Fruit fly (Drosophila melanogaster) Kc167 (cell line): ENCODE data around the gene CG10866.

Experiments used
- Myc ChIP-seq: fragments of >200 bp; optimal IDR thresholded peaks from 2 replicates; lab custom pipeline; 2017; ENCODE audit warnings: missing external identifiers
- Sin3A ChIP-seq: fragments of >200 bp; optimal IDR thresholded peaks from 2 replicates; lab custom pipeline; 2018; ENCODE audit warnings: missing external identifiers
- h ChIP-seq: fragments of >200 bp; optimal IDR thresholded peaks from 3 replicates; lab custom pipeline; 2018; ENCODE audit warnings: missing external identifiers
- insv ChIP-seq: fragments of >200 bp; optimal IDR thresholded peaks from 3 replicates; lab custom pipeline; 2018; ENCODE audit warnings: missing external identifiers
- psq ChIP-seq: fragments of >200 bp; optimal IDR thresholded peaks from 2 replicates; lab custom pipeline; 2017; ENCODE audit warnings: missing external identifiers
- ttk ChIP-seq: sonication (Bioruptor generic); optimal IDR thresholded peaks from 2 replicates; lab custom pipeline; 2017; ENCODE audit warnings: missing external identifiers

CG10866 gene

dm6 chr3L:3937806-3938205, at the start of gene CG10866:
Gene CG10866 (minus strand): TSS chr3L:3937992.
- TF ChIP-seq Sin3A (no peak), h (no peak), insv (lab: Kevin White, UChicago) (no peak), psq (lab: Kevin White, UChicago) (no peak), ttk (lab: Kevin White, UChicago) (no peak), Myc (lab: Kevin White, UChicago) (no peak)

- TF ChIP-seq Myc (lab: Kevin White, UChicago), result no peak
- TF ChIP-seq Sin3A, result no peak
- no peak for TF ChIP-seq insv (lab: Kevin White, UChicago)
- no peak for TF ChIP-seq ttk (lab: Kevin White, UChicago)
- TF ChIP-seq h, result no peak
- no peak for TF ChIP-seq psq (lab: Kevin White, UChicago)
These were observed 45.7 kb upstream of the CG10866 start, which contains the start of gene scrt for dm6 chr3L:3983466-3983946. Gene scrt (plus strand): TSS chr3L:3983896.

DNA sequence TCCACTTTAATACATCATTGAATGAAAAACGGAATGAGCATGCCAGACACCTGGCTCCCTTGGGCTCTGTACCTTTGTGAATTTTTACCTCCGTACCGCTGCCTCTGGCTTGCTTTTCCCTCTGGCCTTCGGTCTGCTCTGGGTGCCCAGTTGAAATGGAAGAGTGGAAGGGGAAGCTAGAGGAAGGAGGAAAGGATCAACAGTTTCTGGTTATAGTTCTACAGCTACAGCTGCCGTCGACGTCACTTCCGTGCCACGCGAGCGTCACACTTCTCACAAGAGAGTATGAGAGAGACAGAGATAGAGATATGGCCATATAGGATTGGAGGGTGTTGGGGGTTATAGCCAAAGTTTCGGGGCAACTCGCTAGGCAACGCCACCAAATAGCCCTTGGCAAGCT, 42.2 kb upstream of the CG10866 start:
- TF ChIP-seq psq (lab: Kevin White, UChicago) (no peak), insv (lab: Kevin White, UChicago) (no peak), Sin3A (no peak), h (no peak), ttk (lab: Kevin White, UChicago) (no peak), Myc (lab: Kevin White, UChicago) (no peak)

- TF ChIP-seq psq (lab: Kevin White, UChicago) (no peak), insv (lab: Kevin White, UChicago) (no peak), Myc (lab: Kevin White, UChicago) (no peak), Sin3A (no peak), h (no peak), ttk (lab: Kevin White, UChicago) (no peak)
These were observed 41.1 kb upstream of the CG10866 start for dm6 chr3L:3978762-3979516.

dm6 chr3L:3977622-3978355, 40.0 kb upstream of the CG10866 start:
- no peak for TF ChIP-seq Myc (lab: Kevin White, UChicago)
- TF ChIP-seq h, result no peak
- no peak for TF ChIP-seq ttk (lab: Kevin White, UChicago)
- TF ChIP-seq Sin3A, result no peak
- no peak for TF ChIP-seq insv (lab: Kevin White, UChicago)
- TF ChIP-seq psq (lab: Kevin White, UChicago), result no peak

DNA sequence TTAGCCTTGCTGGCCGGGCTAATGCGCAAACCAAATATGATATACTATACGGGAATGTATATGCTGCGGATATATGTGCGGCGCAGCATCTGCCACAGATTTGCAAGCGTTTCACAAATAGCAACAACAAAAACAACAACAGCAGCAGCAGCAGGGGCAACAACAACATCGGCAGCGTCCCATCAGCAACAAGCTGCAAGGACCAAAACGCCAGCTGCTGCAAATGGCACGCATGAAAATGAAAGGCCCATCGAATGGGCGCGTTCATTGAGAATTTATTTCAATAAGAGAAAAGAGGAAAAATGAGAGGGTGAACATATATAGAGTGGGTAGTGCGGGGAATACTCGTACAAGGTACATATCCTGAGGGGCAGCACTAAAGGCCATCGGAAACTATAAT, 38.6 kb upstream of the CG10866 start:
- TF ChIP-seq Sin3A, result no peak
- no peak for TF ChIP-seq ttk (lab: Kevin White, UChicago)
- TF ChIP-seq h, result no peak
- no peak for TF ChIP-seq psq (lab: Kevin White, UChicago)
- TF ChIP-seq Myc (lab: Kevin White, UChicago), result no peak
- no peak for TF ChIP-seq insv (lab: Kevin White, UChicago)

dm6 chr3L:3972599-3972998, 34.8 kb upstream of the CG10866 start, which contains the start of gene CG43915:
Gene CG43915 (plus strand): TSS chr3L:3972899.
- TF ChIP-seq psq (lab: Kevin White, UChicago) (no peak), ttk (lab: Kevin White, UChicago) (no peak), h (no peak), Myc (lab: Kevin White, UChicago) (no peak), insv (lab: Kevin White, UChicago) (no peak), Sin3A (no peak)

DNA sequence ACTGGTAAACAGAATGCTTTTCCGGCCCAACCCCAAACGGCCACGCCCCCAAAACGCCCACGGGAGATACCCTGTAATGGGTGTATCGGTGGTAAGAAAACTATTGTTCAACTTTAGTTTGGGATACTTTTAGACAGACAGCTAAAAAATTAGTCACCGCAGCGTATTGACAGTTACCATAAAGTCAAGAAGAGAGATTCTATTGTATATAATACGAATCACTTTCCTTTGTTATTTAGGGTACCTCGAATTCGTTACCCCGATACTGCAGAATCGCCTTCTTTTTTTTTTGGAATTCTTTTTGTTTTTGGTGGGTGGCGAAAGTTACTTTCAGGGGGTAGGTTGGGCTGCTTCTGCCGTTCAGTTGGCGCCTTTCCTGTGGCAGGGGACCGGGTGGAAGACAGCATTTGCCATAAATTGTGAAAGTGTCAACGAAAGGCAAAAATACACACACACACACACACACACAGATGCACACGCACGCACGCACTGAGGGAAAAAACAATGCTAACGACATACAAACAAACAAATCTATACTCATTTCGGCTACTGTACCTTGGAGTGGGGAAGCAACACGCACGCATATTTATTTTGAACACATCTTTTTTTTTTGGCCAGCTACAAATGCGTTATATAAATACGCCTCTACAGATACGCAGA, 32.7 kb upstream of the CG10866 start:
- no peak for TF ChIP-seq ttk (lab: Kevin White, UChicago)
- TF ChIP-seq Myc (lab: Kevin White, UChicago), result no peak
- TF ChIP-seq h, result no peak

DNA sequence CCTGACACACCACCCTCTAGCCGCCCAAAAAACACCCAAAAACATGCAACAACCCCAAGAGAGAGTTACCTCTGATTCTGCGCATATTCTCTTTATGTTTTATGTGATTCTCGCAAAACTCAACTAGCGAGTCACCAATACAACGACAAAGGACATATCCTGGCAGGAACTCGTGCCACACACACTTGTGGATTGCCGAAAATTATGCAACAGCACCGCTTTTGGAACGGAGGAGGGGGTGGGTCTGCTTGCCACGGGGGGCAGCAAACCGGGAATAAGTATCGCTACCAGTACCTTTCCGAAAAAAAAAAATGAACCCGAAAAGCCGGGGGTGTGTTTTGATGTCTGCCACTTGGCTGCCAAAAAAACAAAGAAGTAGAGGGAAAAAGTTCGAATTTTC, 27.3 kb upstream of the CG10866 start:
- TF ChIP-seq h, result no peak
- no peak for TF ChIP-seq insv (lab: Kevin White, UChicago)
- TF ChIP-seq Sin3A, result no peak
- no peak for TF ChIP-seq psq (lab: Kevin White, UChicago)
- no peak for TF ChIP-seq ttk (lab: Kevin White, UChicago)
- TF ChIP-seq Myc (lab: Kevin White, UChicago), result no peak

DNA sequence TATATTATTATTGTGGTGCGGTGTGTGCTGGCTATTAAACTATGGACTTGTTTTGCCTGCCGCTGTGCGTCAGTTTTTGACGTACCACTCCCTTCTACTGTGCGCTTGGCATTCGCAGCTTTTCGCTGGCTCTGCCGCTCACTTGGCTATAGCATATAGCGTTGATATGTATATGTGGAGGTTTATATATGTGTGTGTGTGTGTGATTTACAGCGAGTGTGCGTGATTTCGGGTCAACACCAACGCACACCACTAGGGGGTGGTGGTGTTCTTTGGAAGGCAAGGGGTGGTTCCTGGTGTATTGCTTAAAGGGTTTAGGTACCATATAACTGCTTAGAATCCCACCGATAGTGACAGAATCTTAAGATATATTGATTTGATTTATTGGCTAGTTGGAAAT, 26.9 kb upstream of the CG10866 start, which contains the start of gene CG12605:
CG12605 (minus strand) TSS at position 101 of the 400 bp plus-strand sequence.
- no peak for TF ChIP-seq Myc (lab: Kevin White, UChicago)
- TF ChIP-seq h, result no peak
- TF ChIP-seq Sin3A, result no peak
- TF ChIP-seq psq (lab: Kevin White, UChicago), result no peak
- no peak for TF ChIP-seq ttk (lab: Kevin White, UChicago)
- TF ChIP-seq insv (lab: Kevin White, UChicago), result no peak

DNA sequence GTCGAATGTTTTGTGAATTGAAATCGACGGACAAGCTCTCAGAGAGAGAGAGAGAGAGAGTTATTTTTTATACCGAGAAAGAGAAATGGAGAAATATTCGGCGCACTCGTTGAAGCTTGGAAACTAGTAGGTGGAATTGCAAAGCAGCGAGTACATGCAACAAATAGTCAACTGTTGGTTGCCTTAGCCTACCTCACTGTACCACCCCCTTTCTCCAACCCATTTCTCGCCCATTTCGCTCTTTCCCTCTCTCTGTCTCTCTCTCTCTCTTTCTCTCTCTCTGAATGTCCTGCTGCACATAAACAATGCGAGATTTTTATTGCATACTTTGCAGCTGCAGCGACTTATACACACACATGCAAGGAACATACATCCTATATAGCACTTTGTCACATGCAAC, 26.2 kb upstream of the CG10866 start:
- no peak for TF ChIP-seq ttk (lab: Kevin White, UChicago)
- TF ChIP-seq h, result no peak
- TF ChIP-seq insv (lab: Kevin White, UChicago), result no peak
- no peak for TF ChIP-seq Myc (lab: Kevin White, UChicago)
